Fruit fly (Drosophila melanogaster) whole organism, pupa: ENCODE measurements around the gene prt.

Experiments
- CG10348 ChIP-seq: fragments of 200-800 bp; sonication (Bioruptor generic); IDR thresholded peaks from 2 replicates; pipeline ENCODE4 v1.3.6; 2022; ENCODE audit warnings: missing biosample characterization, missing genetic modification characterization
- CG12605 ChIP-seq: fragments of 200-800 bp; sonication (Bioruptor generic); IDR thresholded peaks from 2 replicates; pipeline ENCODE4 v1.3.6; 2022; ENCODE audit warnings: missing biosample characterization, missing genetic modification characterization
- CG14655 ChIP-seq: fragments of 200-800 bp; sonication (Bioruptor generic); optimal IDR thresholded peaks from 3 replicates; lab custom pipeline; 2017; ENCODE audit warnings: mild to moderate bottlenecking, missing biosample characterization, missing genetic modification reagents, missing genetic modification characterization
- CG15710 ChIP-seq: fragments of 200-800 bp; sonication (Bioruptor generic); optimal IDR thresholded peaks from 2 replicates; lab custom pipeline; 2018; ENCODE audit warnings: missing biosample characterization, mild to moderate bottlenecking, missing genetic modification characterization, moderate library complexity
- CG17806 ChIP-seq: fragments of 200-800 bp; sonication (Bioruptor generic); optimal IDR thresholded peaks from 2 replicates; lab custom pipeline; 2018; ENCODE audit warnings: missing biosample characterization, mild to moderate bottlenecking, missing genetic modification characterization, moderate library complexity
- CG34367 ChIP-seq: fragments of 200-800 bp; sonication (Bioruptor generic); optimal IDR thresholded peaks from 2 replicates; lab custom pipeline; 2018; ENCODE audit warnings: missing biosample characterization, mild to moderate bottlenecking, missing genetic modification characterization
- CG4496 ChIP-seq: fragments of 200-800 bp; sonication (Bioruptor generic); IDR thresholded peaks from 3 replicates; pipeline ENCODE4 v1.3.6; 2022; ENCODE audit warnings: missing biosample characterization, missing genetic modification characterization
- CG8159 ChIP-seq: fragments of 200-800 bp; sonication (Bioruptor generic); optimal IDR thresholded peaks from 3 replicates; lab custom pipeline; 2018; ENCODE audit warnings: missing biosample characterization, mild to moderate bottlenecking, missing genetic modification characterization, moderate library complexity
- EcR ChIP-seq: fragments of 200-800 bp; sonication (Bioruptor generic); optimal IDR thresholded peaks from 3 replicates; lab custom pipeline; 2019; ENCODE audit warnings: missing biosample characterization, missing genetic modification characterization, mild to moderate bottlenecking, moderate library complexity, missing genetic modification reagents
- Pif1A ChIP-seq: fragments of 200-800 bp; sonication (Bioruptor generic); optimal IDR thresholded peaks from 3 replicates; lab custom pipeline; 2016; ENCODE audit warnings: missing biosample characterization, missing genetic modification characterization
- Snoo ChIP-seq: fragments of 200-800 bp; sonication (Bioruptor generic); optimal IDR thresholded peaks from 3 replicates; lab custom pipeline; 2017; ENCODE audit warnings: missing biosample characterization, mild to moderate bottlenecking, missing genetic modification characterization, inconsistent platforms
- fd96Ca ChIP-seq: fragments of 200-800 bp; sonication (Bioruptor generic); IDR thresholded peaks from 3 replicates; pipeline ENCODE4 v1.3.6; 2022; ENCODE audit warnings: missing biosample characterization, missing genetic modification characterization

DNA sequence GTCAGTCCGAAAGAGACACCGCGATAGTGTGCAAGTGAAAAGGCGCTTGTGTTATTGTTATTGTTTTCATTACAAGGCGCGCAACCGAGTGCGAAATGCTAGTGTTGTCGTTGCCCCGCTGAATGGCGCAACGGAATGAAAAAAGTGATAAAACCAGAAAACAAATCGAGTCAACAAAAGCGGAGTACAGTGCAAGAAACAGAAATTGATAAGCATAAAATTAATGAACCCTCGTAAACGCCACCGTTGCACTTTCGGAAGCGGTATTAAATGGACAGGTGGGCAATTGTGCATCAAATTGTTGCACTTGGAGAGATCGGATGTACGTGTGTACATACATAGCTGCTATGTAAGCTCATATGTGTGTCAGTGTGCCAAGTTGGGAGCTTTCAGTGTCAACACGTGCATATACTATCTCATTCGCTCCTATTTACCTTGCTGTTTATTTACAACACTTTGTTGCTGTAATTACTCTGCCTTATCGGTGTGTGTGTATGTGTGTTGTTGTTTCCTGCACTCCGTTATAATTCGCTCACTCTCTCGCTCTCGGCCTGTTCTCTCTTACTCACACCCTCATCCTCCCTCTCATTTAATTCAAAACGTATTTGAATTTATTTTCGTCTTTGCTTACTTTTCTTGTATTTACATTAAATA, 24.7 kb upstream of the prt start:
- TF ChIP-seq CG12605 (no peak; the same call in 1 of the 2 replicates), EcR (GFP tag; lab: Kevin White, UChicago) (peak; percentile 73), CG34367 (tag; lab: Kevin White, UChicago) (peak; percentile 41), fd96Ca (GFP tag; lab: Robert Waterston, UW) (peak; percentile 56), Snoo (tag; lab: Kevin White, UChicago) (no peak), Pif1A (GFP tag; lab: Kevin White, UChicago) (no peak), CG17806 (tag; lab: Kevin White, UChicago) (peak; percentile 36), CG8159 (tag; lab: Kevin White, UChicago) (peak; percentile 42), CG15710 (tag; lab: Kevin White, UChicago) (peak; percentile 23), CG14655 (peak; percentile 40), CG4496 (peak; percentile 55; the same call in 1 of the 3 replicates), CG10348 (GFP tag; lab: Robert Waterston, UW) (no peak)
